Worm (Caenorhabditis elegans) whole organism, mixed stage, embryonic: ENCODE data around the gene srz-48.
"Not testable (repeated sequence)": the region's sequence is repeated elsewhere in the genome, so short reads cannot be mapped to it uniquely, and the experiment has no call there.

Source experiments
- M03D4.4 ChIP-seq: sonication (generic microtip); optimal IDR thresholded peaks from 2 replicates; lab custom pipeline; 2017; ENCODE audit warnings: mild to moderate bottlenecking, missing genetic modification characterization, missing compliant biosample characterization
- bed-3 ChIP-seq: fragments of 200-800 bp; sonication (Bioruptor generic); optimal IDR thresholded peaks from 3 replicates; lab custom pipeline; 2018; ENCODE audit warnings: mild to moderate bottlenecking, missing genetic modification characterization, moderate library complexity, missing compliant biosample characterization
- blmp-1 ChIP-seq: fragments of 150-350 bp; optimal IDR thresholded peaks from 2 replicates; lab custom pipeline; 2014; ENCODE audit warnings: missing biosample characterization, missing genetic modification characterization
- ceh-39 ChIP-seq: fragments of 150-350 bp; optimal IDR thresholded peaks from 2 replicates; lab custom pipeline; 2014; ENCODE audit warnings: missing biosample characterization, missing genetic modification characterization
- ceh-43 ChIP-seq: fragments of 200-800 bp; sonication (Bioruptor generic); optimal IDR thresholded peaks from 2 replicates; lab custom pipeline; 2018; ENCODE audit warnings: mild to moderate bottlenecking, missing genetic modification characterization, moderate library complexity, missing compliant biosample characterization
- ceh-83 ChIP-seq: fragments of 200-800 bp; sonication (Bioruptor generic); optimal IDR thresholded peaks from 2 replicates; lab custom pipeline; 2018; ENCODE audit warnings: mild to moderate bottlenecking, missing genetic modification characterization, missing compliant biosample characterization
- ces-1 ChIP-seq: fragments of 150-350 bp; optimal IDR thresholded peaks from 2 replicates; lab custom pipeline; 2014; ENCODE audit warnings: missing biosample characterization, missing genetic modification reagents, missing genetic modification characterization
- cnd-1 ChIP-seq: fragments of 200-800 bp; sonication (Bioruptor generic); optimal IDR thresholded peaks from 2 replicates; lab custom pipeline; 2018; ENCODE audit warnings: mild to moderate bottlenecking, missing genetic modification characterization, missing compliant biosample characterization
- elt-1 ChIP-seq: sonication (generic microtip); optimal IDR thresholded peaks from 2 replicates; lab custom pipeline; 2017; ENCODE audit warnings: missing genetic modification characterization, mild to moderate bottlenecking, missing compliant biosample characterization, antibody characterized with exemption, moderate library complexity, borderline replicate concordance; ENCODE audit not compliant: insufficient read depth
- elt-3 ChIP-seq: fragments of 150-350 bp; optimal IDR thresholded peaks from 2 replicates; lab custom pipeline; 2014; ENCODE audit warnings: missing biosample characterization, missing genetic modification characterization
- ham-2 ChIP-seq: fragments of 200-800 bp; sonication (Bioruptor generic); optimal IDR thresholded peaks from 2 replicates; lab custom pipeline; 2018; ENCODE audit warnings: mild to moderate bottlenecking, missing genetic modification characterization, missing compliant biosample characterization
- hlh-1 ChIP-seq: fragments of 150-350 bp; optimal IDR thresholded peaks from 2 replicates; lab custom pipeline; 2014; ENCODE audit warnings: missing biosample characterization, missing genetic modification reagents, missing genetic modification characterization
- lin-13 ChIP-seq: fragments of 150-350 bp; optimal IDR thresholded peaks from 2 replicates; lab custom pipeline; 2014; ENCODE audit warnings: missing biosample characterization, missing genetic modification characterization
- lin-32 ChIP-seq: fragments of 200-800 bp; sonication (Bioruptor generic); optimal IDR thresholded peaks from 2 replicates; lab custom pipeline; 2018; ENCODE audit warnings: mild to moderate bottlenecking, missing genetic modification characterization, missing compliant biosample characterization
- lsy-2 ChIP-seq: fragments of 150-350 bp; optimal IDR thresholded peaks from 2 replicates; lab custom pipeline; 2014; ENCODE audit warnings: missing biosample characterization, missing genetic modification characterization
- mab-5 ChIP-seq: fragments of 150-350 bp; optimal IDR thresholded peaks from 2 replicates; lab custom pipeline; 2014; ENCODE audit warnings: missing biosample characterization, missing genetic modification characterization
- mls-2 ChIP-seq: sonication (generic microtip); optimal IDR thresholded peaks from 2 replicates; lab custom pipeline; 2016; ENCODE audit warnings: mild to moderate bottlenecking, missing genetic modification characterization, moderate library complexity, missing compliant biosample characterization
- nhr-12 ChIP-seq: fragments of 150-350 bp; optimal IDR thresholded peaks from 2 replicates; lab custom pipeline; 2014; ENCODE audit warnings: missing biosample characterization, missing genetic modification characterization
- nhr-2 ChIP-seq: fragments of 150-350 bp; optimal IDR thresholded peaks from 2 replicates; lab custom pipeline; 2014; ENCODE audit warnings: missing biosample characterization, missing genetic modification characterization
- nhr-237 ChIP-seq: fragments of 150-350 bp; optimal IDR thresholded peaks from 2 replicates; lab custom pipeline; 2014; ENCODE audit warnings: missing biosample characterization, missing genetic modification characterization
- nhr-28 ChIP-seq: fragments of 150-350 bp; optimal IDR thresholded peaks from 2 replicates; lab custom pipeline; 2014; ENCODE audit warnings: missing biosample characterization, missing genetic modification characterization
- sem-2 ChIP-seq: fragments of 200-800 bp; sonication (Bioruptor generic); optimal IDR thresholded peaks from 2 replicates; lab custom pipeline; 2018; ENCODE audit warnings: mild to moderate bottlenecking, missing genetic modification characterization, missing compliant biosample characterization
- sptf-1 ChIP-seq: sonication (generic microtip); optimal IDR thresholded peaks from 2 replicates; lab custom pipeline; 2017; ENCODE audit warnings: mild to moderate bottlenecking, missing genetic modification characterization, moderate library complexity, missing compliant biosample characterization
- tbx-8 ChIP-seq: fragments of 200-800 bp; sonication (Bioruptor generic); optimal IDR thresholded peaks from 2 replicates; lab custom pipeline; 2018; ENCODE audit warnings: mild to moderate bottlenecking, missing genetic modification characterization, moderate library complexity, missing compliant biosample characterization
- unc-120 ChIP-seq: sonication (generic microtip); optimal IDR thresholded peaks from 2 replicates; lab custom pipeline; 2017; ENCODE audit warnings: missing genetic modification characterization, missing compliant biosample characterization; ENCODE audit not compliant: poor library complexity, severe bottlenecking
- unc-39 ChIP-seq: fragments of 150-350 bp; optimal IDR thresholded peaks from 2 replicates; lab custom pipeline; 2014; ENCODE audit warnings: missing biosample characterization, missing genetic modification characterization
- unc-62 ChIP-seq: fragments of 150-350 bp; optimal IDR thresholded peaks from 2 replicates; lab custom pipeline; 2014; ENCODE audit warnings: missing biosample characterization, missing genetic modification reagents, missing genetic modification characterization
- zip-8 ChIP-seq: fragments of 150-350 bp; optimal IDR thresholded peaks from 2 replicates; lab custom pipeline; 2014; ENCODE audit warnings: missing biosample characterization, missing genetic modification characterization
- ztf-11 ChIP-seq: fragments of 150-350 bp; optimal IDR thresholded peaks from 2 replicates; lab custom pipeline; 2014; ENCODE audit warnings: missing biosample characterization, missing genetic modification characterization

Gene srz-48

ce11 chrV:17471564-17471963, 11.6 kb upstream of the srz-48 start, which contains the start of gene srh-235:
TSS of gene srh-235 (minus strand) at chrV:17471664.
- no peak for TF ChIP-seq ces-1 (GFP tag; lab: Kevin White, UChicago)
- no peak for TF ChIP-seq lin-32
- no peak for TF ChIP-seq bed-3 (GFP tag; lab: Kevin White, UChicago)

ce11 chrV:17469180-17469579, 9.2 kb upstream of the srz-48 start, which contains the start of gene F20E11.17:
TSS of gene F20E11.17 (minus strand) at chrV:17469280.
- TF ChIP-seq sem-2 (no peak), unc-120 (tag; lab: Kevin White, UChicago) (no peak), unc-39 (no peak), bed-3 (GFP tag; lab: Kevin White, UChicago) (no peak)

- TF ChIP-seq nhr-2 (tag; lab: Kevin White, UChicago) = no peak
- TF ChIP-seq cnd-1 = no peak
- no peak for TF ChIP-seq ceh-83 (GFP tag; lab: Kevin White, UChicago)
- no peak for TF ChIP-seq elt-1 (tag; lab: Kevin White, UChicago)
- TF ChIP-seq sptf-1 (tag; lab: Kevin White, UChicago) = no peak
- TF ChIP-seq ham-2 (GFP tag; lab: Kevin White, UChicago) = no peak
- no peak for TF ChIP-seq ztf-11 (tag; lab: Kevin White, UChicago)
- TF ChIP-seq unc-120 (tag; lab: Kevin White, UChicago) = no peak
- TF ChIP-seq sem-2 = no peak
- no peak for TF ChIP-seq blmp-1 (tag; lab: Kevin White, UChicago)
- no peak for TF ChIP-seq zip-8 (tag; lab: Kevin White, UChicago)
- TF ChIP-seq tbx-8 (GFP tag; lab: Kevin White, UChicago) = no peak
Observed at ce11 chrV:17467881-17468280, 7.9 kb upstream of the srz-48 start.

ce11 chrV:17466751-17467150, 6.8 kb upstream of the srz-48 start, which contains the start of gene srw-72:
TSS of gene srw-72 (plus strand) at chrV:17467051.
- no peak for TF ChIP-seq bed-3 (GFP tag; lab: Kevin White, UChicago)
- TF ChIP-seq ham-2 (GFP tag; lab: Kevin White, UChicago) = no peak
- TF ChIP-seq, all 35 proteins: peak for 0

ce11 chrV:17464278-17464677, 4.3 kb upstream of the srz-48 start, which contains the start of gene F20E11.7:
TSS of gene F20E11.7 (plus strand) at chrV:17464578.
- TF ChIP-seq mls-2 (tag; lab: Kevin White, UChicago); cnd-1; lin-32: not testable (repeated sequence)

ce11 chrV:17458069-17458468, 1.9 kb downstream of the srz-48 start, which contains the start of gene str-200:
TSS of gene str-200 (minus strand) at chrV:17458169.
- TF ChIP-seq elt-3 (tag; lab: Kevin White, UChicago) (no peak), M03D4.4 (tag; lab: Kevin White, UChicago) (no peak), ces-1 (GFP tag; lab: Kevin White, UChicago) (no peak), sem-2 (no peak), ceh-43 (GFP tag; lab: Kevin White, UChicago) (no peak), ceh-83 (GFP tag; lab: Kevin White, UChicago) (no peak), blmp-1 (tag; lab: Kevin White, UChicago) (no peak), ceh-39 (tag; lab: Kevin White, UChicago) (no peak), elt-1 (tag; lab: Kevin White, UChicago) (no peak), zip-8 (tag; lab: Kevin White, UChicago) (no peak), tbx-8 (GFP tag; lab: Kevin White, UChicago) (no peak), lsy-2 (tag; lab: Kevin White, UChicago) (no peak), ztf-11 (tag; lab: Kevin White, UChicago) (no peak), lin-13 (tag; lab: Kevin White, UChicago) (no peak), mab-5 (tag; lab: Kevin White, UChicago) (no peak), nhr-237 (no peak), nhr-12 (tag; lab: Kevin White, UChicago) (no peak), nhr-28 (no peak), unc-62 (no peak), hlh-1 (tag; lab: Kevin White, UChicago) (no peak)
- TF ChIP-seq, all 35 proteins: peak for 0
